Worm (Caenorhabditis elegans) whole organism, late embryonic: ENCODE data around the gene glrx-5.
"Not testable (repeated sequence)": the region's sequence is repeated elsewhere in the genome, so short reads cannot be mapped to it uniquely, and the experiment has no call there.

Experiments
- C08G9.2 ChIP-seq: sonication (generic microtip); optimal IDR thresholded peaks from 2 replicates; lab custom pipeline; 2016; ENCODE audit warnings: mild to moderate bottlenecking, missing genetic modification characterization, moderate library complexity, missing compliant biosample characterization
- F13H6.1 ChIP-seq: sonication (generic microtip); optimal IDR thresholded peaks from 2 replicates; lab custom pipeline; 2016; ENCODE audit warnings: missing genetic modification characterization, missing compliant biosample characterization
- K02D7.2 ChIP-seq: sonication (generic microtip); optimal IDR thresholded peaks from 2 replicates; lab custom pipeline; 2017; ENCODE audit warnings: mild to moderate bottlenecking, missing genetic modification characterization, missing compliant biosample characterization
- T23F11.4 ChIP-seq: fragments of 200-800 bp; sonication (Bioruptor generic); optimal IDR thresholded peaks from 2 replicates; lab custom pipeline; 2018; ENCODE audit warnings: mild to moderate bottlenecking, missing genetic modification characterization, missing compliant biosample characterization
- Y22D7AL.16 ChIP-seq: sonication (generic microtip); optimal IDR thresholded peaks from 2 replicates; lab custom pipeline; 2016; ENCODE audit warnings: missing genetic modification characterization, missing compliant biosample characterization
- ahr-1 ChIP-seq: sonication (generic microtip); optimal IDR thresholded peaks from 2 replicates; lab custom pipeline; 2016; ENCODE audit warnings: missing genetic modification characterization, missing compliant biosample characterization
- ama-1 ChIP-seq: fragments of 150-350 bp; optimal IDR thresholded peaks from 2 replicates; lab custom pipeline; 2014
- ceh-19 ChIP-seq: fragments of 200-800 bp; sonication (Bioruptor generic); optimal IDR thresholded peaks from 2 replicates; lab custom pipeline; 2018; ENCODE audit warnings: mild to moderate bottlenecking, missing genetic modification characterization, missing compliant biosample characterization
- ceh-2 ChIP-seq: sonication (generic microtip); optimal IDR thresholded peaks from 2 replicates; lab custom pipeline; 2016; ENCODE audit warnings: missing genotype, missing genetic modification characterization, missing compliant biosample characterization
- ceh-22 ChIP-seq: sonication (generic microtip); optimal IDR thresholded peaks from 2 replicates; lab custom pipeline; 2017; ENCODE audit warnings: missing biosample characterization, missing genetic modification characterization
- ceh-30 ChIP-seq: fragments of 150-350 bp; optimal IDR thresholded peaks from 2 replicates; lab custom pipeline; 2014; ENCODE audit warnings: missing biosample characterization, missing genetic modification characterization
- ceh-31 ChIP-seq: sonication (generic microtip); optimal IDR thresholded peaks from 2 replicates; lab custom pipeline; 2016; ENCODE audit warnings: missing genetic modification characterization, missing compliant biosample characterization
- ceh-48 ChIP-seq: sonication (generic microtip); optimal IDR thresholded peaks from 2 replicates; lab custom pipeline; 2016; ENCODE audit warnings: missing genetic modification characterization, inconsistent platforms, missing compliant biosample characterization
- ceh-6 ChIP-seq: fragments of 200-800 bp; sonication (Bioruptor generic); optimal IDR thresholded peaks from 2 replicates; lab custom pipeline; 2018; ENCODE audit warnings: mild to moderate bottlenecking, missing genetic modification characterization, missing compliant biosample characterization
- dve-1 ChIP-seq: sonication (generic microtip); optimal IDR thresholded peaks from 2 replicates; lab custom pipeline; 2017; ENCODE audit warnings: antibody characterized with exemption, mild to moderate bottlenecking, missing genetic modification characterization, missing compliant biosample characterization
- elt-2 ChIP-seq: sonication (generic microtip); optimal IDR thresholded peaks from 2 replicates; lab custom pipeline; 2016; ENCODE audit warnings: missing genetic modification reagents, missing genetic modification characterization, missing compliant biosample characterization
- elt-4 ChIP-seq: sonication (generic microtip); optimal IDR thresholded peaks from 2 replicates; lab custom pipeline; 2016; ENCODE audit warnings: missing genetic modification characterization, missing compliant biosample characterization
- fax-1 ChIP-seq: sonication (generic microtip); optimal IDR thresholded peaks from 2 replicates; lab custom pipeline; 2016; ENCODE audit warnings: missing genotype, missing genetic modification characterization, missing compliant biosample characterization
- fkh-6 ChIP-seq: sonication (generic microtip); optimal IDR thresholded peaks from 2 replicates; lab custom pipeline; 2016; ENCODE audit warnings: missing genetic modification characterization, missing compliant biosample characterization
- hlh-15 ChIP-seq: sonication (generic microtip); optimal IDR thresholded peaks from 2 replicates; lab custom pipeline; 2016; ENCODE audit warnings: missing genetic modification characterization, missing compliant biosample characterization
- hlh-30 ChIP-seq: sonication (generic microtip); optimal IDR thresholded peaks from 2 replicates; lab custom pipeline; 2017; ENCODE audit warnings: antibody characterized with exemption, missing genetic modification characterization, missing compliant biosample characterization; ENCODE audit not compliant: insufficient read depth
- lim-6 ChIP-seq: sonication (generic microtip); optimal IDR thresholded peaks from 2 replicates; lab custom pipeline; 2016; ENCODE audit warnings: missing genetic modification characterization, missing compliant biosample characterization
- madf-2 ChIP-seq: sonication (generic microtip); optimal IDR thresholded peaks from 2 replicates; lab custom pipeline; 2017; ENCODE audit warnings: missing genetic modification characterization, missing compliant biosample characterization
- mec-3 ChIP-seq: sonication (generic microtip); optimal IDR thresholded peaks from 2 replicates; lab custom pipeline; 2016; ENCODE audit warnings: borderline replicate concordance, missing genetic modification characterization, missing compliant biosample characterization
- nfya-1 ChIP-seq: sonication (generic microtip); optimal IDR thresholded peaks from 2 replicates; lab custom pipeline; 2017; ENCODE audit warnings: missing genetic modification characterization, mild to moderate bottlenecking, missing compliant biosample characterization, antibody characterized with exemption, moderate library complexity
- npax-4 ChIP-seq: sonication (generic microtip); optimal IDR thresholded peaks from 2 replicates; lab custom pipeline; 2016; ENCODE audit warnings: missing genetic modification characterization, missing compliant biosample characterization
- odd-2 ChIP-seq: sonication (generic microtip); optimal IDR thresholded peaks from 2 replicates; lab custom pipeline; 2017; ENCODE audit warnings: antibody characterized with exemption, mild to moderate bottlenecking, missing genetic modification characterization, missing compliant biosample characterization
- pax-1 ChIP-seq: fragments of 150-350 bp; optimal IDR thresholded peaks from 2 replicates; lab custom pipeline; 2014; ENCODE audit warnings: missing biosample characterization, missing genetic modification characterization
- pha-4 ChIP-seq: fragments of 150-350 bp; optimal IDR thresholded peaks from 2 replicates; lab custom pipeline; 2018; ENCODE audit warnings: missing biosample characterization, missing genetic modification reagents, missing genetic modification characterization
- pros-1 ChIP-seq: fragments of 150-350 bp; optimal IDR thresholded peaks from 2 replicates; lab custom pipeline; 2014; ENCODE audit warnings: missing biosample characterization, missing genetic modification reagents, missing genetic modification characterization
- rnt-1 ChIP-seq: sonication (generic microtip); optimal IDR thresholded peaks from 2 replicates; lab custom pipeline; 2016; ENCODE audit warnings: missing genetic modification characterization, missing compliant biosample characterization
- sox-2 ChIP-seq: fragments of 200-800 bp; sonication (Bioruptor generic); IDR thresholded peaks from 2 replicates; pipeline ENCODE4 v1.3.6; 2022; ENCODE audit warnings: missing genetic modification reagents, missing genetic modification characterization, missing compliant biosample characterization
- sox-4 ChIP-seq: sonication (generic microtip); optimal IDR thresholded peaks from 2 replicates; lab custom pipeline; 2017; ENCODE audit warnings: mild to moderate bottlenecking, missing genetic modification characterization, inconsistent platforms, missing compliant biosample characterization
- tbx-2 ChIP-seq: sonication (generic microtip); optimal IDR thresholded peaks from 2 replicates; lab custom pipeline; 2016; ENCODE audit warnings: missing genetic modification characterization, missing compliant biosample characterization
- unc-42 ChIP-seq: sonication (generic microtip); optimal IDR thresholded peaks from 2 replicates; lab custom pipeline; 2016; ENCODE audit warnings: missing genotype, missing genetic modification characterization, missing compliant biosample characterization
- unc-86 ChIP-seq: sonication (generic microtip); optimal IDR thresholded peaks from 2 replicates; lab custom pipeline; 2016; ENCODE audit warnings: missing genetic modification characterization, missing compliant biosample characterization

Gene glrx-5

ce11 chrIII:12395085-12395484 lies 21.4 kb upstream of the glrx-5 start, which contains the start of gene Y49E10.10:
Gene Y49E10.10 (plus strand): TSS chrIII:12395465.
- TF ChIP-seq ceh-48 (tag; lab: Kevin White, UChicago) (peak; percentile 44), dve-1 (tag; lab: Kevin White, UChicago) (no peak)

ce11 chrIII:12388106-12388505 lies 14.4 kb upstream of the glrx-5 start:
- TF ChIP-seq npax-4 (tag; lab: Kevin White, UChicago) = no peak
- no peak for TF ChIP-seq T23F11.4 (GFP tag; lab: Kevin White, UChicago)
- TF ChIP-seq madf-2 (tag; lab: Kevin White, UChicago) = no peak
- no peak for TF ChIP-seq ceh-31
- TF ChIP-seq hlh-15 (tag; lab: Kevin White, UChicago) = no peak
- TF ChIP-seq elt-2 (tag; lab: Kevin White, UChicago) = no peak
- no peak for TF ChIP-seq elt-4 (tag; lab: Kevin White, UChicago)

ce11 chrIII:12386597-12386996 lies 12.9 kb upstream of the glrx-5 start, which contains the start of gene Y49E10.30:
Gene Y49E10.30 (plus strand): TSS chrIII:12386897.
- not testable (repeated sequence) for TF ChIP-seq fkh-6; pha-4 (tag; lab: Kevin White, UChicago); unc-86 (tag; lab: Kevin White, UChicago)

- TF ChIP-seq elt-4 (tag; lab: Kevin White, UChicago); hlh-30; Y22D7AL.16 (tag; lab: Kevin White, UChicago): not testable (repeated sequence)
Observed at ce11 chrIII:12383709-12384108, 10.1 kb upstream of the glrx-5 start, which contains the start of gene Y49E10.4. Gene Y49E10.4 (minus strand): TSS chrIII:12383809.

- no peak for TF ChIP-seq fkh-6
- peak; percentile 9 for TF ChIP-seq nfya-1
- TF ChIP-seq madf-2 (tag; lab: Kevin White, UChicago) = no peak
Observed at ce11 chrIII:12377198-12377662, 3.6 kb upstream of the glrx-5 start, which contains the start of gene pph-4.2. Gene pph-4.2 (minus strand): TSS chrIII:12377248.

- TF ChIP-seq ceh-6 (GFP tag; lab: Kevin White, UChicago) = no peak
- no peak for TF ChIP-seq nfya-1
- TF ChIP-seq pax-1 (tag; lab: Kevin White, UChicago) = no peak
- TF ChIP-seq ceh-22 (tag; lab: Kevin White, UChicago) = no peak
- TF ChIP-seq lim-6 (tag; lab: Kevin White, UChicago) = no peak
- TF ChIP-seq C08G9.2 (tag; lab: Kevin White, UChicago) = no peak
- TF ChIP-seq ceh-2 (tag; lab: Kevin White, UChicago) = no peak
- TF ChIP-seq sox-2 (GFP tag; lab: Robert Waterston, UW) = no peak
Observed at ce11 chrIII:12375614-12376013, 2.0 kb upstream of the glrx-5 start.

- TF ChIP-seq pax-1 (tag; lab: Kevin White, UChicago) (no peak), unc-42 (tag; lab: Kevin White, UChicago) (no peak), nfya-1 (peak; percentile 81)
Observed at ce11 chrIII:12373306-12373705, 351 bp downstream of the glrx-5 start.

ce11 chrIII:12372080-12373065 lies 1.3 kb downstream of the glrx-5 start:
- TF ChIP-seq ceh-6 (GFP tag; lab: Kevin White, UChicago) (no peak), odd-2 (tag; lab: Kevin White, UChicago) (no peak), ceh-31 (no peak), dve-1 (tag; lab: Kevin White, UChicago) (no peak), pros-1 (tag; lab: Kevin White, UChicago) (no peak), ceh-19 (no peak), hlh-15 (tag; lab: Kevin White, UChicago) (no peak), fax-1 (tag; lab: Kevin White, UChicago) (no peak), ama-1 (lab: Kevin White, UChicago) (no peak), tbx-2 (no peak), unc-86 (tag; lab: Kevin White, UChicago) (no peak), rnt-1 (tag; lab: Kevin White, UChicago) (no peak), ahr-1 (no peak), F13H6.1 (tag; lab: Kevin White, UChicago) (no peak), K02D7.2 (tag; lab: Kevin White, UChicago) (no peak), sox-4 (tag; lab: Kevin White, UChicago) (no peak), mec-3 (no peak), ceh-30 (tag; lab: Kevin White, UChicago) (no peak)
